Worm (Caenorhabditis elegans): ENCODE data around the gene K01D12.5.

Gene K01D12.5

DNA sequence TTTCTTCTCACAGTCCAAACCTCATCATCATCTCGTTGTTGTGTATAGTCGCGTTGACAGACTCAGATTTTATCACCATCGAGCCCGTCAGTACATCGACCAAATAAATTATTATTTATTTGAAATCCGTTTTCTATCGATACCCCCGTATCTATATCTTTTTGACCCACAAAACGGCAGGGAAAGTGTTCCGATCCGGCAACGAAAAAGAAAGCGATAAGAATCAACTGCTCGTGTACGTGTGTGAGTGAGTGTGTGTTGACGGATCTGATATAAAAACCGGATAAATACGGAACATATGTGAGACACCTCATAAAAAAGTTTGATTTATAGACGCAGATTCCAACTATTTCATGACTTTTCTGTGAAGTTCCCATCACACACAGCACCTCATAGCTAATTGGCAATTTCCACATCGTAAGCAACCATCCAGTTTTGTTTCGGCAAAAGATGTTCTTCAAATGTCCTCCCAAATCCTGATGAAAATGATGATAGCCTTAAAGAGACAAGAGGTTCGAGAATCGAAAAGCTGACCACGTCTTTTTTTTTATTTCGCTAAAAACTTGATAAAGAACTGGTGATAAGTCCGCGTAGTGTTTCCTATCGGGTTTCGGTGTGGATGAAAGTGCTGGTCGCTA lies 43.3 kb upstream of the K01D12.5 start:
- TF ChIP-seq ceh-39 (tag; optimal IDR thresholded peaks at IDR 0.05): no peak
- TF ChIP-seq nhr-237 (tag; optimal IDR thresholded peaks at IDR 0.05): no peak
- no peak for TF ChIP-seq unc-120 (tag; optimal IDR thresholded peaks at IDR 0.05; ENCODE audit: poor library complexity, severe bottlenecking)
- TF ChIP-seq flh-1 (GFP tag; optimal IDR thresholded peaks at IDR 0.05): no peak
- no peak for TF ChIP-seq ceh-43 (GFP tag; optimal IDR thresholded peaks at IDR 0.05)
- no peak for TF ChIP-seq snpc-4 (tag; optimal IDR thresholded peaks at IDR 0.05)
- TF ChIP-seq mls-2 (tag; optimal IDR thresholded peaks at IDR 0.05): no peak
- peak; percentile 8 for TF ChIP-seq blmp-1 (tag; optimal IDR thresholded peaks at IDR 0.05)
- TF ChIP-seq pha-4 (tag; optimal IDR thresholded peaks at IDR 0.05): no peak
- peak; percentile 6 for TF ChIP-seq tbx-8 (GFP tag; optimal IDR thresholded peaks at IDR 0.05)
- TF ChIP-seq ham-2 (GFP tag; optimal IDR thresholded peaks at IDR 0.05): peak; percentile 16
- TF ChIP-seq elt-3 (tag; optimal IDR thresholded peaks at IDR 0.05): no peak
- no peak for TF ChIP-seq sem-2 (GFP tag; optimal IDR thresholded peaks at IDR 0.05)
- peak; percentile 39 for TF ChIP-seq M03D4.4 (tag; optimal IDR thresholded peaks at IDR 0.05)
- no peak for TF ChIP-seq mab-5 (tag; optimal IDR thresholded peaks at IDR 0.05)
- TF ChIP-seq bed-3 (GFP tag; optimal IDR thresholded peaks at IDR 0.05): no peak
- no peak for TF ChIP-seq lsy-2 (tag; optimal IDR thresholded peaks at IDR 0.05)
- no peak for TF ChIP-seq cnd-1 (tag; optimal IDR thresholded peaks at IDR 0.05)
- TF ChIP-seq unc-62 (GFP tag; optimal IDR thresholded peaks at IDR 0.05): peak; percentile 50
- no peak for TF ChIP-seq lin-13 (tag; optimal IDR thresholded peaks at IDR 0.05)
- TF ChIP-seq ceh-83 (GFP tag; optimal IDR thresholded peaks at IDR 0.05): no peak
- no peak for TF ChIP-seq nhr-28 (tag; optimal IDR thresholded peaks at IDR 0.05)
- no peak for TF ChIP-seq hlh-1 (tag; optimal IDR thresholded peaks at IDR 0.05)
- TF ChIP-seq elt-1 (tag; optimal IDR thresholded peaks at IDR 0.05; ENCODE audit: borderline replicate concordance, insufficient read depth): peak; percentile 87
- TF ChIP-seq drap-1 (GFP tag; optimal IDR thresholded peaks at IDR 0.05): no peak
- TF ChIP-seq nhr-76 (tag; optimal IDR thresholded peaks at IDR 0.05): no peak

DNA sequence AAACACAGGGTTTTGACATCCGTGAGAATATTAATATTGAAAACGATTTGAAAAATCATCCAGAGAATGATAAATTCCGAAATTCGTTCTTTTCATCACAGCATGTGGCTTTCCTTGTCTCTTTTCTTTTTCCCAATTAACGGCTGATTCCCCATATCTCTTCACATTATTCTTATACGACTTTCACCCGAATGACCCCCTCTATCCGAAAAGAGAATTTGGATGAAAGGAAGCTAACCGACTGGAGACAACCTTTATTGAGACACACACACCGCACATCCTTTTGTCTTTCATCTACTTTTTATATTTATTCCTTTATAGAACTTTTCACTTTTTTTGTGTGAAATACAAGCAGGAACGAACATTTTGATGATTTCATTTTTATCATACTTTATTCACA lies 40.0 kb upstream of the K01D12.5 start:
- TF ChIP-seq blmp-1 (tag; optimal IDR thresholded peaks at IDR 0.05) (peak; percentile 83), mep-1 (tag; optimal IDR thresholded peaks at IDR 0.05) (no peak), pha-4 (tag; optimal IDR thresholded peaks at IDR 0.05) (no peak), bed-3 (GFP tag; optimal IDR thresholded peaks at IDR 0.05) (no peak)

DNA sequence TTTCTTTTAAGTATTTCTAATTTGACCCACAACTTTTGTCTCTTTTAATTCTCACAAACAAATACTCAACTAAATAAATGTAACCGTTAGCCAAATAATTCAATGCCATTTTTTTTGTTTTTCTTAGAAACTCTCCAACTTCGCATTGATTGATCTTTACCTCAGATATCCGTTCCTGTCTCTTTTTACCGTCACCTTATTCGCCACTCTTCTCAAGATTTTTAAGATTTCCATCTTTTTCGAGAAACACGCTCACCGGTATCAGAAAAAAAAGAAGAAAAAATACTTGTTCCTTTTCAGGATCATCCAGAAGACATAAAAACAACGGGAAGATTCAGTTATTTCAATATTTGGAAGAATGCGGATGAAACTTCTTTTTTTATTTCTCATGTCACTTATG lies 39.3 kb upstream of the K01D12.5 start, which contains the start of gene F23H12.5:
TSS of gene F23H12.5 (plus strand) at position 301 of the 400 bp plus-strand sequence.
- TF ChIP-seq ceh-39 (tag; optimal IDR thresholded peaks at IDR 0.05): no peak
- TF ChIP-seq tbx-8 (GFP tag; optimal IDR thresholded peaks at IDR 0.05): no peak
- TF ChIP-seq unc-120 (tag; optimal IDR thresholded peaks at IDR 0.05; ENCODE audit: poor library complexity, severe bottlenecking): no peak
- TF ChIP-seq lin-13 (tag; optimal IDR thresholded peaks at IDR 0.05): no peak
- no peak for TF ChIP-seq nhr-237 (tag; optimal IDR thresholded peaks at IDR 0.05)
- no peak for TF ChIP-seq nhr-12 (tag; optimal IDR thresholded peaks at IDR 0.05)
- no peak for TF ChIP-seq cnd-1 (tag; optimal IDR thresholded peaks at IDR 0.05)
- TF ChIP-seq zip-8 (tag; optimal IDR thresholded peaks at IDR 0.05): no peak

DNA sequence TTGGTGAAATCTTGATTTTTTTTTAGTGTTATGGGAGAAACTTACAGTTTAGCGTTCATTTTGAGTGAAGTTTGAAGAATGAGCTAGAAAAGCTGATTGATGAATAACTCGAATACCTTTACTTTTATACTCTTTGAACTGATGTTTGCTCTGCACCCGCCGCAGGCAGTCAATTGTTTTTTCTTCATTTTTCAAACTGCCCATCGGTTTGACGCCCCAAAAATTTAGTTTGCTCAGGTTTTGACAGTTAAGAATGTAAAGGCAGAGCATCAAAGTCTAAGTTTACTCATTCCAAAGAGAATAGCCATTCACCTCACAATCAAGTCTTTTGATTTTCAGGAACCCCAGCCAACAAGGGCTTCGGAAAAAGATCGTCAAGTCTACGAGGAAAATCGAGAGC lies 36.0 kb upstream of the K01D12.5 start, which contains the start of gene fipr-1:
TSS of gene fipr-1 (minus strand) at position 101 of the 400 bp plus-strand sequence.
- TF ChIP-seq ceh-39 (tag; optimal IDR thresholded peaks at IDR 0.05): no peak
- no peak for TF ChIP-seq ztf-11 (tag; optimal IDR thresholded peaks at IDR 0.05)
- TF ChIP-seq cnd-1 (tag; optimal IDR thresholded peaks at IDR 0.05): no peak
- TF ChIP-seq unc-62 (GFP tag; optimal IDR thresholded peaks at IDR 0.05): no peak
- TF ChIP-seq flh-1 (GFP tag; optimal IDR thresholded peaks at IDR 0.05): no peak
- TF ChIP-seq hlh-1 (tag; optimal IDR thresholded peaks at IDR 0.05): no peak
- no peak for TF ChIP-seq nhr-12 (tag; optimal IDR thresholded peaks at IDR 0.05)
- TF ChIP-seq ceh-83 (GFP tag; optimal IDR thresholded peaks at IDR 0.05): no peak
- TF ChIP-seq drap-1 (GFP tag; optimal IDR thresholded peaks at IDR 0.05): no peak
- no peak for TF ChIP-seq ces-1 (GFP tag; optimal IDR thresholded peaks at IDR 0.05)
- no peak for TF ChIP-seq unc-39 (tag; optimal IDR thresholded peaks at IDR 0.05)
- no peak for TF ChIP-seq sem-2 (GFP tag; optimal IDR thresholded peaks at IDR 0.05)
- no peak for TF ChIP-seq mab-5 (tag; optimal IDR thresholded peaks at IDR 0.05)
- no peak for TF ChIP-seq pha-4 (tag; optimal IDR thresholded peaks at IDR 0.05)
- no peak for TF ChIP-seq tbx-8 (GFP tag; optimal IDR thresholded peaks at IDR 0.05)
- no peak for TF ChIP-seq sptf-1 (tag; optimal IDR thresholded peaks at IDR 0.05)
- no peak for TF ChIP-seq nhr-2 (tag; optimal IDR thresholded peaks at IDR 0.05)

Measured in whole organism, mixed stage, embryonic.